Fruit fly (Drosophila melanogaster): Measurements from ENCODE around the gene RpS21.

- TF ChIP-seq toe (GFP tag; optimal IDR thresholded peaks at IDR 0.05), result no peak
- TF ChIP-seq CG7101 (tag; optimal IDR thresholded peaks at IDR 0.05), result peak; percentile 65
- no peak for TF ChIP-seq CG12768 (GFP tag; optimal IDR thresholded peaks at IDR 0.05)
- no peak for TF ChIP-seq cic (GFP tag; optimal IDR thresholded peaks at IDR 0.05)
- TF ChIP-seq pad (GFP tag; optimal IDR thresholded peaks at IDR 0.05), result no peak
- no peak for TF ChIP-seq kay (GFP tag; ENCODE audit: borderline replicate concordance)
- TF ChIP-seq CG7045 (GFP tag; optimal IDR thresholded peaks at IDR 0.05), result no peak
- TF ChIP-seq cnc (optimal IDR thresholded peaks at IDR 0.05), result no peak
- no peak for TF ChIP-seq Hr96 (GFP tag; optimal IDR thresholded peaks at IDR 0.05)
Measured at dm6 chr2L:2905051-2905446, 49.2 kb downstream of the RpS21 start.

All from whole organism, adult.